Worm (Caenorhabditis elegans) whole organism, L4 larva: ENCODE measurements around the gene mmab-1.

Experiments used
- D1046.2 ChIP-seq: fragments of 200-800 bp; sonication (Bioruptor generic); IDR thresholded peaks from 2 replicates; pipeline ENCODE4 v1.3.6; 2022; ENCODE audit warnings: missing genetic modification characterization, missing compliant biosample characterization
- F26F4.8 ChIP-seq: fragments of 200-800 bp; sonication (Bioruptor generic); conservative IDR thresholded peaks from 2 replicates; pipeline ENCODE4 v1.3.6; 2022; ENCODE audit warnings: missing genetic modification characterization, missing compliant biosample characterization
- F49E8.2 ChIP-seq: sonication (generic microtip); optimal IDR thresholded peaks from 2 replicates; lab custom pipeline; 2016; ENCODE audit warnings: missing compliant biosample characterization, mild to moderate bottlenecking, missing genetic modification characterization, borderline replicate concordance
- T26A8.4 ChIP-seq: fragments of 200-800 bp; sonication (Bioruptor generic); IDR thresholded peaks from 2 replicates; pipeline ENCODE4 v1.3.6; 2022; ENCODE audit warnings: missing genetic modification characterization, missing compliant biosample characterization
- Y105C5A.15 ChIP-seq: fragments of 200-800 bp; sonication (Bioruptor generic); IDR thresholded peaks from 2 replicates; pipeline ENCODE4 v1.3.6; 2022; ENCODE audit warnings: missing genetic modification characterization, missing compliant biosample characterization
- Y5F2A.4 ChIP-seq: fragments of 200-800 bp; sonication (Bioruptor generic); optimal IDR thresholded peaks from 2 replicates; lab custom pipeline; 2018; ENCODE audit warnings: mild to moderate bottlenecking, missing genetic modification characterization, missing compliant biosample characterization
- Y75B8A.6 ChIP-seq: fragments of 200-800 bp; sonication (Bioruptor generic); IDR thresholded peaks from 2 replicates; pipeline ENCODE4 v1.3.6; 2022; ENCODE audit warnings: missing genetic modification reagents, missing genetic modification characterization, missing compliant biosample characterization
- ZK546.5 ChIP-seq, 2 experiments: sonication (generic microtip); optimal IDR thresholded peaks; 2 replicates each; lab custom pipeline; 2017; ENCODE audit warnings: missing biosample characterization in 2 of 2, missing genetic modification characterization in 2 of 2
- aly-2 ChIP-seq: sonication (generic microtip); optimal IDR thresholded peaks from 2 replicates; lab custom pipeline; 2018; ENCODE audit warnings: missing biosample characterization, missing genetic modification characterization
- ama-1 ChIP-seq: fragments of 150-350 bp; optimal IDR thresholded peaks from 2 replicates; lab custom pipeline; 2014; ENCODE audit warnings: inconsistent platforms, mixed read lengths
- ceh-32 ChIP-seq: sonication (generic microtip); optimal IDR thresholded peaks from 2 replicates; lab custom pipeline; 2016; ENCODE audit warnings: mild to moderate bottlenecking, missing genetic modification characterization, missing compliant biosample characterization; ENCODE audit not compliant: poor library complexity
- ceh-44 ChIP-seq: fragments of 200-800 bp; sonication (Bioruptor generic); IDR thresholded peaks from 2 replicates; pipeline ENCODE4 v1.3.6; 2022; ENCODE audit warnings: missing genetic modification reagents, missing genetic modification characterization, missing compliant biosample characterization
- ceh-82 ChIP-seq: sonication (generic microtip); optimal IDR thresholded peaks from 2 replicates; lab custom pipeline; 2017; ENCODE audit warnings: missing biosample characterization, missing genetic modification characterization
- cey-2 ChIP-seq: sonication (generic microtip); optimal IDR thresholded peaks from 3 replicates; lab custom pipeline; 2017; ENCODE audit warnings: missing genetic modification characterization, mild to moderate bottlenecking, missing compliant biosample characterization, antibody characterized with exemption, borderline replicate concordance; ENCODE audit not compliant: insufficient read depth
- daf-16 ChIP-seq, 3 experiments: sonication (generic microtip); optimal IDR thresholded peaks; 2 replicates each; lab custom pipeline; 2016 to 2017; ENCODE audit warnings: missing genetic modification characterization in 3 of 3, missing genetic modification reagents in 3 of 3, mild to moderate bottlenecking in 2 of 3, missing compliant biosample characterization in 2 of 3, missing biosample characterization in 1 of 3, moderate library complexity in 1 of 3
- daf-8 ChIP-seq: fragments of 200-800 bp; sonication (Bioruptor generic); IDR thresholded peaks from 2 replicates; pipeline ENCODE4 v1.3.6; 2022; ENCODE audit warnings: missing genetic modification characterization, missing compliant biosample characterization
- dmd-9 ChIP-seq: fragments of 200-800 bp; sonication (Bioruptor generic); IDR thresholded peaks from 2 replicates; pipeline ENCODE4 v1.3.6; 2022; ENCODE audit warnings: missing genetic modification reagents, missing genetic modification characterization, missing compliant biosample characterization
- dpl-1 ChIP-seq: fragments of 150-350 bp; optimal IDR thresholded peaks from 2 replicates; lab custom pipeline; 2014; ENCODE audit warnings: missing biosample characterization, missing genetic modification reagents, missing genetic modification characterization
- duxl-1 ChIP-seq: sonication (generic microtip); optimal IDR thresholded peaks from 2 replicates; lab custom pipeline; 2016; ENCODE audit warnings: mild to moderate bottlenecking, missing genetic modification characterization, moderate library complexity, missing compliant biosample characterization; ENCODE audit not compliant: poor library complexity
- dve-1 ChIP-seq: sonication (generic microtip); optimal IDR thresholded peaks from 2 replicates; lab custom pipeline; 2017; ENCODE audit warnings: antibody characterized with exemption, mild to moderate bottlenecking, missing genetic modification characterization, missing compliant biosample characterization; ENCODE audit not compliant: insufficient read depth
- egl-43 ChIP-seq: fragments of 200-800 bp; sonication (Bioruptor generic); IDR thresholded peaks from 2 replicates; pipeline ENCODE4 v1.3.6; 2022; ENCODE audit warnings: missing genetic modification reagents, missing genetic modification characterization, missing compliant biosample characterization
- hif-1 ChIP-seq, 2 experiments: sonication (generic microtip); optimal IDR thresholded peaks; 2 replicates each; lab custom pipeline; 2016 to 2017; ENCODE audit warnings: missing compliant biosample characterization in 2 of 2, missing genetic modification characterization in 2 of 2, missing genetic modification reagents in 2 of 2, missing genotype in 2 of 2, mild to moderate bottlenecking in 1 of 2
- hlh-11 ChIP-seq: fragments of 200-800 bp; sonication (Bioruptor generic); optimal IDR thresholded peaks from 2 replicates; lab custom pipeline; 2018; ENCODE audit warnings: mild to moderate bottlenecking, missing genetic modification characterization, missing compliant biosample characterization
- hlh-30 ChIP-seq: sonication (generic microtip); optimal IDR thresholded peaks from 2 replicates; lab custom pipeline; 2017; ENCODE audit warnings: antibody characterized with exemption, mild to moderate bottlenecking, missing genetic modification characterization, missing compliant biosample characterization; ENCODE audit not compliant: insufficient read depth
- lin-13 ChIP-seq: fragments of 150-350 bp; optimal IDR thresholded peaks from 2 replicates; lab custom pipeline; 2014; ENCODE audit warnings: missing biosample characterization, missing genetic modification reagents, missing genetic modification characterization
- lin-15B ChIP-seq: fragments of 150-350 bp; sonication (generic microtip); optimal IDR thresholded peaks from 3 replicates; lab custom pipeline; 2014; ENCODE audit warnings: missing biosample characterization, missing genetic modification characterization
- lin-38 ChIP-seq: fragments of 200-800 bp; sonication (Bioruptor generic); IDR thresholded peaks from 2 replicates; pipeline ENCODE4 v1.3.6; 2022; ENCODE audit warnings: missing genetic modification reagents, missing genetic modification characterization, missing compliant biosample characterization
- mes-2 ChIP-seq: sonication (generic microtip); optimal IDR thresholded peaks from 2 replicates; lab custom pipeline; 2016; ENCODE audit warnings: missing genotype, mild to moderate bottlenecking, missing genetic modification characterization, missing compliant biosample characterization; ENCODE audit not compliant: poor library complexity, severe bottlenecking
- mxl-2 ChIP-seq: fragments of 200-800 bp; sonication (Bioruptor generic); conservative IDR thresholded peaks from 2 replicates; pipeline ENCODE4 v1.3.6; 2022; ENCODE audit warnings: missing genetic modification reagents, missing genetic modification characterization, missing compliant biosample characterization
- mxl-3 ChIP-seq: fragments of 200-800 bp; sonication (Bioruptor generic); optimal IDR thresholded peaks from 2 replicates; lab custom pipeline; 2018; ENCODE audit warnings: mild to moderate bottlenecking, missing genetic modification characterization, missing compliant biosample characterization
- nhr-10 ChIP-seq: fragments of 150-350 bp; optimal IDR thresholded peaks from 2 replicates; lab custom pipeline; 2014; ENCODE audit warnings: missing biosample characterization, missing genetic modification characterization
- nhr-237 ChIP-seq: sonication (generic microtip); optimal IDR thresholded peaks from 2 replicates; lab custom pipeline; 2017; ENCODE audit warnings: missing biosample characterization, missing genetic modification characterization
- nhr-48 ChIP-seq: sonication (generic microtip); optimal IDR thresholded peaks from 2 replicates; lab custom pipeline; 2016; ENCODE audit warnings: mild to moderate bottlenecking, missing genetic modification characterization, missing compliant biosample characterization
- nhr-76 ChIP-seq: fragments of 150-350 bp; optimal IDR thresholded peaks from 2 replicates; lab custom pipeline; 2014; ENCODE audit warnings: missing biosample characterization, missing genetic modification characterization
- pqm-1 ChIP-seq: sonication (generic microtip); optimal IDR thresholded peaks from 2 replicates; lab custom pipeline; 2017; ENCODE audit warnings: missing biosample characterization, missing genetic modification characterization
- rbr-2 ChIP-seq: sonication (generic microtip); optimal IDR thresholded peaks from 2 replicates; lab custom pipeline; 2016; ENCODE audit warnings: missing genotype, missing genetic modification characterization, missing compliant biosample characterization
- saeg-2 ChIP-seq: fragments of 200-800 bp; sonication (Bioruptor generic); IDR thresholded peaks from 2 replicates; pipeline ENCODE4 v1.3.6; 2022; ENCODE audit warnings: missing genetic modification reagents, missing genetic modification characterization, missing compliant biosample characterization
- sdz-12 ChIP-seq: fragments of 200-800 bp; sonication (Bioruptor generic); optimal IDR thresholded peaks from 2 replicates; lab custom pipeline; 2018; ENCODE audit warnings: mild to moderate bottlenecking, missing genetic modification characterization, missing compliant biosample characterization
- snpc-1.2 ChIP-seq: fragments of 200-800 bp; sonication (Bioruptor generic); IDR thresholded peaks from 2 replicates; pipeline ENCODE4 v1.3.6; 2022; ENCODE audit warnings: missing genetic modification reagents, missing genetic modification characterization, missing compliant biosample characterization
- snpc-4 ChIP-seq: fragments of 150-350 bp; optimal IDR thresholded peaks from 2 replicates; lab custom pipeline; 2014; ENCODE audit warnings: missing biosample characterization, missing genetic modification characterization
- spr-3 ChIP-seq: fragments of 200-800 bp; sonication (Bioruptor generic); optimal IDR thresholded peaks from 2 replicates; lab custom pipeline; 2018; ENCODE audit warnings: mild to moderate bottlenecking, missing genetic modification characterization, missing compliant biosample characterization
- tra-1 ChIP-seq: fragments of 200-800 bp; sonication (Bioruptor generic); IDR thresholded peaks from 2 replicates; pipeline ENCODE4 v1.3.6; 2022; ENCODE audit warnings: missing genetic modification reagents, missing genetic modification characterization, missing compliant biosample characterization
- unc-130 ChIP-seq: sonication (generic microtip); optimal IDR thresholded peaks from 2 replicates; lab custom pipeline; 2016; ENCODE audit warnings: missing genetic modification reagents, missing genetic modification characterization, missing compliant biosample characterization
- zip-11 ChIP-seq: fragments of 200-800 bp; sonication (Bioruptor generic); IDR thresholded peaks from 2 replicates; pipeline ENCODE4 v1.3.6; 2022; ENCODE audit warnings: missing genetic modification characterization, missing compliant biosample characterization

mmab-1 gene

DNA sequence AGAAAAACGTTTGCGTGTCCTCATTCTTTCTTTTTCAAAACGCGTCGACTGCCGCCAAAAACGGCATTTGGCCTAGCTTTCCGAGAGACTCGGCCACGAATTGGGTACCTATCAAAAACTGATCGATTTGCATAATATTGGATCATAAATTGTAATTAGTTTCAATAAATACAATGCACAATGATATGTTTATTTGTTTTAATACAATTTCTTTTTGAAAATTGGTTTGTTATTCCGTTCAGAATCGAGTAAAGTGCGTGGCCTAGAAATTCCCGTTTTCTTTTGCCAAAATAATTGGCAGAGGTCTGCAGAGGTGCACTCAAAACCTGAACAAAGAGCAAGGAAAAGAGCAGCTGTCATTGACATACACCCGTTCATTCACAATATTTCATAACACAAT, 16.5 kb downstream of the mmab-1 start, which contains the start of gene F26F4.8:
F26F4.8 (minus strand) TSS at position 69 of the 400 bp plus-strand sequence.
- no peak for TF ChIP-seq nhr-48 (tag; lab: Kevin White, UChicago)
- TF ChIP-seq hif-1 (tag; optimal IDR thresholded peaks at IDR 0.05; lab: Kevin White, UChicago), result peak in 1 of 2 experiments; percentile 52
- TF ChIP-seq F49E8.2 (tag; lab: Kevin White, UChicago), result no peak
- TF ChIP-seq mes-2 (tag; lab: Kevin White, UChicago), result peak; percentile 69
- no peak for TF ChIP-seq hlh-11
- no peak for TF ChIP-seq Y105C5A.15 (GFP tag; lab: Robert Waterston, UW)
- no peak for TF ChIP-seq F26F4.8 (GFP tag; lab: Robert Waterston, UW)
- TF ChIP-seq daf-8 (GFP tag; lab: Robert Waterston, UW), result no peak
- TF ChIP-seq sdz-12 (GFP tag; lab: Kevin White, UChicago), result no peak
- TF ChIP-seq egl-43 (GFP tag; lab: Robert Waterston, UW), result no peak
- no peak for TF ChIP-seq saeg-2 (GFP tag; lab: Robert Waterston, UW)
- no peak for TF ChIP-seq spr-3 (GFP tag; lab: Kevin White, UChicago)
- no peak for TF ChIP-seq T26A8.4 (GFP tag; lab: Robert Waterston, UW)
- no peak for TF ChIP-seq dmd-9 (GFP tag; lab: Robert Waterston, UW)
- TF ChIP-seq dve-1 (tag; lab: Kevin White, UChicago), result no peak
- TF ChIP-seq lin-13, result no peak
- no peak for TF ChIP-seq Y5F2A.4 (GFP tag; lab: Kevin White, UChicago)
- no peak for TF ChIP-seq ama-1 (lab: Kevin White, UChicago)
- no peak for TF ChIP-seq snpc-1.2 (GFP tag; lab: Robert Waterston, UW)
- TF ChIP-seq mxl-2, result no peak
- TF ChIP-seq nhr-10 (tag; lab: Kevin White, UChicago), result no peak
- TF ChIP-seq hlh-30 (tag; lab: Kevin White, UChicago), result no peak
- TF ChIP-seq mxl-3, result no peak
- no peak for TF ChIP-seq nhr-237 (tag; lab: Kevin White, UChicago)
- TF ChIP-seq ZK546.5 (tag; optimal IDR thresholded peaks at IDR 0.05; lab: Kevin White, UChicago), result no peak
- no peak for TF ChIP-seq cey-2
- TF ChIP-seq lin-38 (GFP tag; lab: Robert Waterston, UW), result no peak
- TF ChIP-seq pqm-1 (tag; lab: Kevin White, UChicago), result no peak
- TF ChIP-seq Y75B8A.6 (GFP tag; lab: Robert Waterston, UW), result no peak
- TF ChIP-seq rbr-2 (tag; lab: Kevin White, UChicago), result peak; percentile 3
- no peak for TF ChIP-seq daf-16 (GFP tag; optimal IDR thresholded peaks at IDR 0.05; lab: Kevin White, UChicago)
- no peak for TF ChIP-seq daf-16 (tag; optimal IDR thresholded peaks at IDR 0.05; lab: Kevin White, UChicago)
- peak; percentile 49 for TF ChIP-seq dpl-1
- no peak for TF ChIP-seq D1046.2
- no peak for TF ChIP-seq duxl-1 (tag; lab: Kevin White, UChicago)
- TF ChIP-seq snpc-4 (tag; lab: Kevin White, UChicago), result no peak
- TF ChIP-seq lin-15B (tag; lab: Kevin White, UChicago), result no peak
- TF ChIP-seq ceh-82 (tag; lab: Kevin White, UChicago), result no peak
- no peak for TF ChIP-seq tra-1 (GFP tag; lab: Robert Waterston, UW)
- no peak for TF ChIP-seq ceh-44 (GFP tag; lab: Robert Waterston, UW)
- peak; percentile 77 for TF ChIP-seq unc-130 (GFP tag; lab: Kevin White, UChicago)
- no peak for TF ChIP-seq zip-11
- no peak for TF ChIP-seq ceh-32 (tag; lab: Kevin White, UChicago)
- TF ChIP-seq aly-2 (tag; lab: Kevin White, UChicago), result no peak
- no peak for TF ChIP-seq nhr-76 (tag; lab: Kevin White, UChicago)
